Fruit fly (Drosophila melanogaster) Kc167 (cell line): ENCODE results near the gene CG5880.

Source experiments
- Myc ChIP-seq: fragments of >200 bp; optimal IDR thresholded peaks from 2 replicates; lab custom pipeline; 2017; ENCODE audit warnings: missing external identifiers
- Sin3A ChIP-seq: fragments of >200 bp; optimal IDR thresholded peaks from 2 replicates; lab custom pipeline; 2018; ENCODE audit warnings: missing external identifiers
- h ChIP-seq: fragments of >200 bp; optimal IDR thresholded peaks from 3 replicates; lab custom pipeline; 2018; ENCODE audit warnings: missing external identifiers
- insv ChIP-seq: fragments of >200 bp; optimal IDR thresholded peaks from 3 replicates; lab custom pipeline; 2018; ENCODE audit warnings: missing external identifiers
- psq ChIP-seq: fragments of >200 bp; optimal IDR thresholded peaks from 2 replicates; lab custom pipeline; 2017; ENCODE audit warnings: missing external identifiers
- ttk ChIP-seq: sonication (Bioruptor generic); optimal IDR thresholded peaks from 2 replicates; lab custom pipeline; 2017; ENCODE audit warnings: missing external identifiers

dm6 chr3R:27099579-27099978 lies 17.0 kb upstream of the CG5880 start, which contains the start of gene eater:
- no peak for TF ChIP-seq psq (lab: Kevin White, UChicago)
- TF ChIP-seq insv (lab: Kevin White, UChicago), result no peak
- TF ChIP-seq ttk (lab: Kevin White, UChicago), result no peak
- TF ChIP-seq Myc (lab: Kevin White, UChicago), result no peak
- no peak for TF ChIP-seq Sin3A (lab: Kevin White, UChicago)
- no peak for TF ChIP-seq h (lab: Kevin White, UChicago)
